Worm (Caenorhabditis elegans) whole organism, mixed stage, embryonic: ENCODE results near the gene bcf-1.

Experiments used
- M03D4.4 ChIP-seq: sonication (generic microtip); optimal IDR thresholded peaks from 2 replicates; lab custom pipeline; 2017; ENCODE audit warnings: mild to moderate bottlenecking, missing genetic modification characterization, missing compliant biosample characterization
- blmp-1 ChIP-seq: fragments of 150-350 bp; optimal IDR thresholded peaks from 2 replicates; lab custom pipeline; 2014; ENCODE audit warnings: missing biosample characterization, missing genetic modification characterization
- ceh-83 ChIP-seq: fragments of 200-800 bp; sonication (Bioruptor generic); optimal IDR thresholded peaks from 2 replicates; lab custom pipeline; 2018; ENCODE audit warnings: mild to moderate bottlenecking, missing genetic modification characterization, missing compliant biosample characterization
- ham-2 ChIP-seq: fragments of 200-800 bp; sonication (Bioruptor generic); optimal IDR thresholded peaks from 2 replicates; lab custom pipeline; 2018; ENCODE audit warnings: mild to moderate bottlenecking, missing genetic modification characterization, missing compliant biosample characterization
- lin-13 ChIP-seq: fragments of 150-350 bp; optimal IDR thresholded peaks from 2 replicates; lab custom pipeline; 2014; ENCODE audit warnings: missing biosample characterization, missing genetic modification characterization
- lin-32 ChIP-seq: fragments of 200-800 bp; sonication (Bioruptor generic); optimal IDR thresholded peaks from 2 replicates; lab custom pipeline; 2018; ENCODE audit warnings: mild to moderate bottlenecking, missing genetic modification characterization, missing compliant biosample characterization
- mab-5 ChIP-seq: fragments of 150-350 bp; optimal IDR thresholded peaks from 2 replicates; lab custom pipeline; 2014; ENCODE audit warnings: missing biosample characterization, missing genetic modification characterization
- mep-1 ChIP-seq: fragments of 150-350 bp; optimal IDR thresholded peaks from 2 replicates; lab custom pipeline; 2017; ENCODE audit warnings: missing biosample characterization, missing genetic modification reagents, missing genetic modification characterization, inconsistent platforms
- snpc-4 ChIP-seq: fragments of 150-350 bp; optimal IDR thresholded peaks from 2 replicates; lab custom pipeline; 2014; ENCODE audit warnings: missing biosample characterization, missing genetic modification characterization
- unc-62 ChIP-seq: fragments of 150-350 bp; optimal IDR thresholded peaks from 2 replicates; lab custom pipeline; 2014; ENCODE audit warnings: missing biosample characterization, missing genetic modification reagents, missing genetic modification characterization
- ztf-11 ChIP-seq: fragments of 150-350 bp; optimal IDR thresholded peaks from 2 replicates; lab custom pipeline; 2014; ENCODE audit warnings: missing biosample characterization, missing genetic modification characterization

DNA sequence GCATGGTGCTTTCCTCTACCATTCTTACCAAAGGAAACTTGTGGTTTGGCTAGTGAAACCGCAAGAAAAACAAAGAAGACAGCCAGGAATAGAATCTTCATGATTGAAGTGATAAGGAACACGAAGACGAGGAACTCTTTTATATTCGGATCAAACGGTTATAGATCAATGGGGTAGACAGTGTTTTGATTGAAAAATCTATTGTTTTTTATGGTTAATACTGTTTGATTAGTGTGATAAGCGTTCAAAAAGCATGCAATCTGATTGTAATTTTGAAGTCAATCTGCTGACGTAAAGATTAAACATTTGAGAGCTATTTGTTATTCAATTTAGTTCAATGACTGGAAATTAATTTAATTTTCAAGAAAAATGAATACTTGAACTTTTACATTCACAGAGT lies 18.9 kb downstream of the bcf-1 start, which contains the start of gene F57F4.2:
- TF ChIP-seq mab-5 (tag; lab: Kevin White, UChicago) (no peak), lin-13 (tag; lab: Kevin White, UChicago) (no peak), M03D4.4 (tag; lab: Kevin White, UChicago) (no peak), blmp-1 (tag; lab: Kevin White, UChicago) (no peak), snpc-4 (tag; lab: Kevin White, UChicago) (no peak), mep-1 (tag; lab: Kevin White, UChicago) (no peak), unc-62 (no peak), ztf-11 (tag; lab: Kevin White, UChicago) (no peak), ceh-83 (GFP tag; lab: Kevin White, UChicago) (no peak), lin-32 (GFP tag; lab: Kevin White, UChicago) (no peak), ham-2 (GFP tag; lab: Kevin White, UChicago) (no peak)
